Fruit fly (Drosophila melanogaster) whole organism, embryonic: ENCODE data around the gene foi.

Source experiments
- Adf1 ChIP-seq: fragments of 200-800 bp; sonication (Bioruptor generic); IDR thresholded peaks from 2 replicates; pipeline ENCODE4 v1.3.6; 2022; ENCODE audit warnings: missing biosample characterization, missing genetic modification characterization
- Awh ChIP-seq: fragments of 200-800 bp; sonication (Bioruptor generic); IDR thresholded peaks from 2 replicates; pipeline ENCODE4, ENCODE4 v1.3.6; 2022; ENCODE audit warnings: missing biosample characterization, missing genetic modification characterization
- CG13424 ChIP-seq: fragments of 200-800 bp; sonication (Bioruptor generic); optimal IDR thresholded peaks from 2 replicates; lab custom pipeline; 2019; ENCODE audit warnings: missing biosample characterization, mild to moderate bottlenecking, missing genetic modification characterization, moderate library complexity
- CG1529 ChIP-seq: fragments of 200-800 bp; sonication (Bioruptor generic); optimal IDR thresholded peaks from 3 replicates; lab custom pipeline; 2018; ENCODE audit warnings: missing biosample characterization, missing genetic modification characterization
- CG17568 ChIP-seq: fragments of 200-800 bp; sonication (Bioruptor generic); optimal IDR thresholded peaks from 2 replicates; lab custom pipeline; 2018; ENCODE audit warnings: missing biosample characterization, mild to moderate bottlenecking, missing genetic modification characterization, moderate library complexity
- CG2678 ChIP-seq: fragments of 200-800 bp; sonication (Bioruptor generic); optimal IDR thresholded peaks from 3 replicates; lab custom pipeline; 2019; ENCODE audit warnings: missing biosample characterization, mild to moderate bottlenecking, missing genetic modification characterization, moderate library complexity
- CG4282 ChIP-seq: fragments of 200-800 bp; sonication (Bioruptor generic); optimal IDR thresholded peaks from 2 replicates; lab custom pipeline; 2016; ENCODE audit warnings: missing biosample characterization, missing genetic modification characterization
- CG4854 ChIP-seq: fragments of 200-800 bp; sonication (Bioruptor generic); optimal IDR thresholded peaks from 2 replicates; lab custom pipeline; 2016; ENCODE audit warnings: missing biosample characterization, missing genetic modification characterization, inconsistent platforms
- CG6254 ChIP-seq: fragments of 200-800 bp; sonication (Bioruptor generic); optimal IDR thresholded peaks from 3 replicates; lab custom pipeline; 2017; ENCODE audit warnings: mild to moderate bottlenecking, missing biosample characterization, missing genetic modification reagents, missing genetic modification characterization
- Camta ChIP-seq: fragments of 200-800 bp; sonication (Bioruptor generic); optimal IDR thresholded peaks from 2 replicates; lab custom pipeline; 2016; ENCODE audit warnings: missing biosample characterization, missing genetic modification characterization
- CkIIα-i1 ChIP-seq: fragments of 200-800 bp; sonication (Bioruptor generic); IDR thresholded peaks from 2 replicates; pipeline ENCODE4 v1.3.6; 2022; ENCODE audit warnings: missing biosample characterization, missing genetic modification characterization
- Doc3 ChIP-seq: fragments of 200-800 bp; sonication (Bioruptor generic); IDR thresholded peaks from 3 replicates; pipeline ENCODE4 v1.3.6; 2022; ENCODE audit warnings: missing biosample characterization, missing genetic modification characterization; ENCODE audit not compliant: partially characterized antibody
- Hr78 ChIP-seq, 2 experiments: fragments of 200-800 bp in 1 of 2; fragments of >200 bp in 1 of 2; sonication (Bioruptor generic) in 1 of 2; optimal IDR thresholded peaks; 2 replicates each; lab custom pipeline; 2017 to 2019; ENCODE audit warnings: missing biosample characterization in 2 of 2, missing genetic modification characterization in 2 of 2, mild to moderate bottlenecking in 1 of 2, moderate library complexity in 1 of 2
- Meics ChIP-seq: fragments of 200-800 bp; sonication (Bioruptor generic); optimal IDR thresholded peaks from 2 replicates; lab custom pipeline; 2017; ENCODE audit warnings: missing biosample characterization, mild to moderate bottlenecking, missing genetic modification characterization
- Mes4 ChIP-seq: fragments of 200-800 bp; sonication (Bioruptor generic); optimal IDR thresholded peaks from 2 replicates; lab custom pipeline; 2016; ENCODE audit warnings: missing biosample characterization, missing genetic modification characterization
- Nf-YA ChIP-seq: fragments of 200-800 bp; sonication (Bioruptor generic); IDR thresholded peaks from 2 replicates; pipeline ENCODE4 v1.3.6; 2022; ENCODE audit warnings: missing biosample characterization, missing genetic modification characterization
- Nf-YB ChIP-seq: fragments of 200-800 bp; sonication (Bioruptor generic); optimal IDR thresholded peaks from 3 replicates; lab custom pipeline; 2019; ENCODE audit warnings: missing biosample characterization, mild to moderate bottlenecking, missing genetic modification characterization, moderate library complexity
- Nf-YC ChIP-seq: fragments of 200-800 bp; optimal IDR thresholded peaks from 3 replicates; lab custom pipeline; 2019; ENCODE audit warnings: missing biosample characterization, mild to moderate bottlenecking, missing genetic modification characterization, moderate library complexity
- Ravus ChIP-seq: fragments of 200-800 bp; sonication (Bioruptor generic); IDR thresholded peaks from 2 replicates; pipeline ENCODE4 v1.3.6; 2022; ENCODE audit warnings: missing biosample characterization, missing genetic modification characterization
- bbx ChIP-seq: fragments of 200-800 bp; sonication (Bioruptor generic); IDR thresholded peaks from 2 replicates; pipeline ENCODE4 v1.3.6; 2022; ENCODE audit warnings: missing biosample characterization, missing genetic modification characterization; ENCODE audit not compliant: partially characterized antibody
- btn ChIP-seq: fragments of 200-800 bp; sonication (Bioruptor generic); optimal IDR thresholded peaks from 2 replicates; lab custom pipeline; 2016; ENCODE audit warnings: missing biosample characterization, missing genetic modification characterization
- cad ChIP-seq: fragments of >200 bp; optimal IDR thresholded peaks from 2 replicates; lab custom pipeline; 2017; ENCODE audit warnings: missing biosample characterization, missing genetic modification characterization
- dmrt11E ChIP-seq: fragments of 200-800 bp; sonication (Bioruptor generic); optimal IDR thresholded peaks from 3 replicates; lab custom pipeline; 2018; ENCODE audit warnings: missing biosample characterization, mild to moderate bottlenecking, missing genetic modification characterization, moderate library complexity
- ewg ChIP-seq: fragments of 200-800 bp; sonication (Bioruptor generic); optimal IDR thresholded peaks from 3 replicates; lab custom pipeline; 2017; ENCODE audit warnings: mild to moderate bottlenecking, missing biosample characterization, missing genetic modification reagents, missing genetic modification characterization
- eyg ChIP-seq: fragments of 200-800 bp; sonication (Bioruptor generic); optimal IDR thresholded peaks from 3 replicates; lab custom pipeline; 2016; ENCODE audit warnings: missing biosample characterization, missing genetic modification characterization
- hb ChIP-seq: fragments of 200-800 bp; sonication (Bioruptor generic); IDR thresholded peaks from 3 replicates; pipeline ENCODE4 v1.3.6; 2022; ENCODE audit warnings: missing biosample characterization, missing genetic modification characterization; ENCODE audit not compliant: partially characterized antibody
- ken ChIP-seq: fragments of 200-800 bp; sonication (Bioruptor generic); IDR thresholded peaks from 3 replicates; pipeline ENCODE4 v1.3.6; 2022; ENCODE audit warnings: missing biosample characterization, missing genetic modification characterization
- nerfin-1 ChIP-seq: fragments of 200-800 bp; sonication (Bioruptor generic); optimal IDR thresholded peaks from 3 replicates; lab custom pipeline; 2019; ENCODE audit warnings: missing biosample characterization, mild to moderate bottlenecking, missing genetic modification characterization, moderate library complexity
- onecut ChIP-seq: fragments of 200-800 bp; sonication (Bioruptor generic); IDR thresholded peaks from 2 replicates; pipeline ENCODE4 v1.3.6; 2022; ENCODE audit warnings: missing biosample characterization, missing genetic modification characterization
- pros ChIP-seq: fragments of 200-800 bp; sonication (Bioruptor generic); optimal IDR thresholded peaks from 3 replicates; lab custom pipeline; 2019; ENCODE audit warnings: missing biosample characterization, mild to moderate bottlenecking, missing genetic modification characterization, moderate library complexity
- sd ChIP-seq: fragments of 200-800 bp; sonication (Bioruptor generic); optimal IDR thresholded peaks from 3 replicates; lab custom pipeline; 2018; ENCODE audit warnings: missing biosample characterization, mild to moderate bottlenecking, missing genetic modification characterization, moderate library complexity
- tll ChIP-seq, 2 experiments: fragments of 200-800 bp in 1 of 2; fragments of >200 bp in 1 of 2; sonication (Bioruptor generic) in 1 of 2; optimal IDR thresholded peaks; 2 replicates each; lab custom pipeline; 2017 to 2019; ENCODE audit warnings: missing biosample characterization in 2 of 2, missing genetic modification characterization in 2 of 2, mild to moderate bottlenecking in 1 of 2, moderate library complexity in 1 of 2
- trem ChIP-seq: fragments of 200-800 bp; optimal IDR thresholded peaks from 3 replicates; lab custom pipeline; 2019; ENCODE audit warnings: missing biosample characterization, mild to moderate bottlenecking, missing genetic modification characterization, moderate library complexity
- vnd ChIP-seq: fragments of 200-800 bp; sonication (Bioruptor generic); IDR thresholded peaks from 3 replicates; pipeline ENCODE4 v1.3.6; 2022; ENCODE audit warnings: missing biosample characterization, missing genetic modification characterization; ENCODE audit not compliant: partially characterized antibody
- z ChIP-seq: fragments of 200-800 bp; sonication (Bioruptor generic); IDR thresholded peaks from 3 replicates; pipeline ENCODE4 v1.3.6; 2022; ENCODE audit warnings: missing biosample characterization, missing genetic modification characterization
- zen ChIP-seq: fragments of 200-800 bp; sonication (Bioruptor generic); optimal IDR thresholded peaks from 3 replicates; lab custom pipeline; 2018; ENCODE audit warnings: missing biosample characterization, mild to moderate bottlenecking, missing genetic modification characterization, moderate library complexity
- zf30C ChIP-seq: fragments of 200-800 bp; sonication (Bioruptor generic); optimal IDR thresholded peaks from 3 replicates; lab custom pipeline; 2018; ENCODE audit warnings: missing biosample characterization, mild to moderate bottlenecking, missing genetic modification characterization

foi gene

DNA sequence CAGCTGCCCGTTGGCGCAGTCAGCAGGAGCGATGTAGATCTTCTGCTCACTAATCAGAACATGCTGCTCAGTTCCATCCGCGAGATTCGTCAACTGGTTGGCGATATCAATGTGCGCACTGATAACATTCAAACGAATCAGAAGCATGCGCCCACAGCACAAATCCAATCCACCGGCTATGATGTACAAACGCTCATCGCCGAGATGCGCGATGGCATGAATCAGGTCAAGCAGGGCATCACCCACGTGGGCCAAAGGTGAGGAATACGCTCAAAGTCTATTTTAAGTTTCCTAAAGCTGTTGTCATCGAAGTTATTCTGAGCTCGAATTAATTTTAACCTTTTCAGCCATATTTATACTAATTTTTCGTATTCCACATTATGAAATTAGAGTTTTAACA is 11.3 kb downstream of the foi start:
- peak in 1 of 2 experiments; percentile 54 for TF ChIP-seq Hr78 (GFP tag; optimal IDR thresholded peaks at IDR 0.05; lab: Kevin White, UChicago)
- TF ChIP-seq CG1529 (GFP tag; lab: Kevin White, UChicago): no peak
- TF ChIP-seq ken (GFP tag; lab: Robert Waterston, UW): 0 out of 3 replicates have a peak, but pooled peaks have one; percentile 11
- TF ChIP-seq sd (tag; lab: Kevin White, UChicago): no peak

DNA sequence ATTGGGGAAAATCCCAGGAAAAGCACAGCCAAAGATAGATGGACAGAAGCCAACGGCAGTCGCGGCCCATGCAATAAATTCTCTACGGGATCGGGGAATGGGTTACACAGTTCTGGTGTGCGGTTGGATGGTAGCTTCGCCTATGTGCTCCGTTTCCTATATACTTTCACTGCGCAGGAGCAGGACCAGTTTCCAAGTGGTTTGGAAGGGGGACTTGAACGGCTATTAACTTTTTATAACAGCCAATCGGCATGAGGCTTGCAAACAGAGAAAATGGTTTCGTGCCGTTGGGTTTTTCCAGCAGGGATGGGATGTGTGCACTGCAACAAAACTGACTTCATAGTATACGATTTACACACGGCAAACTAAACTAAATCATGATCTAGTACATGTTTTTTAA is 13.3 kb downstream of the foi start:
- no peak for TF ChIP-seq CkIIα-i1 (GFP tag; lab: Robert Waterston, UW)
- TF ChIP-seq CG4282 (GFP tag; lab: Kevin White, UChicago): no peak
- TF ChIP-seq CG17568 (GFP tag; lab: Kevin White, UChicago): no peak
- no peak for TF ChIP-seq Mes4 (GFP tag; lab: Kevin White, UChicago)
- peak; percentile 64 for TF ChIP-seq ewg (GFP tag; lab: Kevin White, UChicago)
- TF ChIP-seq zf30C (GFP tag; lab: Kevin White, UChicago): no peak
- TF ChIP-seq Camta: no peak
- TF ChIP-seq bbx: 0 out of 2 replicates have a peak, but pooled peaks have one; percentile 9
- no peak for TF ChIP-seq Adf1
- no peak for TF ChIP-seq Meics
- TF ChIP-seq Nf-YC (tag; lab: Kevin White, UChicago): peak; percentile 95
- peak; percentile 88 for TF ChIP-seq Nf-YB (GFP tag; lab: Kevin White, UChicago)
- no peak for TF ChIP-seq eyg
- no peak for TF ChIP-seq onecut
- no peak for TF ChIP-seq zen (tag; lab: Kevin White, UChicago)
- TF ChIP-seq, all 482 proteins: peak for 4

DNA sequence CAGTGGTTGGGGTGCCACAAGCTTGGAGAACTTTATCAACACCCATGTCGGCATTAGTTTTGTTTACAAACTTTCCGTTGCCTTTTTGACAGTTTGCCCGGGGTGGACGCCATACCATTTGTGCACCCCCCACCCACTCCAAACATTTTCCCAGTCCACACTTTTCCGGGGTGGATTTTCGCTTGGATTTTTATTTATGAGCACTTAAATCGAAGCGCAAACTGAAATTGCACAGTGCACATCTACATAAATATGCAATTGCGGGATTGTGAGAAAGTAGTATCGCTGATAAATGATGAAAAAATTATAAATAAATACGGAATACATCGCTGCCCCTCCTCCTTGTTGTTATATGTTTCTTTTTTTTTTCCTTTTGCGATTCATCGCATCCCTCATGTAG is 15.5 kb downstream of the foi start:
- no peak for TF ChIP-seq hb
- TF ChIP-seq pros (GFP tag; lab: Kevin White, UChicago): peak; percentile 51
- peak; percentile 51 for TF ChIP-seq nerfin-1 (tag; lab: Kevin White, UChicago)

DNA sequence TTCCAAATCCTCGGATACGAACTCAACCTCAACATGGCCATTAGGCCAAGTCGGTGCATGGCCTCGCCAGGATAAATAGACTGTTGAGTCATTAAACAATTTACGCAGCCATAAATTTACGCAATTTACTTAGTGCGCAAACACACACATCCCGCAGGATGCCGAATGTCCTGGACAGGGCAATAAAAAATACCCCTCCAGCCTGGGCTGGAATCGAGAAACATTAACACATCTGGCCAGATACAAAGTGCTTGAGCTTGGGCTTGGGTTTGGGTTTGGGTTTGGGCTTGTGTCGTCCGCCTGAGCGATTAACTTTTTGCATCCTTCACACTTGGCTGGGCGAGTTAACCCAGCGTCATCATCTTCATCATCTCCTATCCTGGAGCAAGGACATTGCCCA is 16.6 kb downstream of the foi start:
- TF ChIP-seq CG4854 (GFP tag; lab: Kevin White, UChicago) (no peak), cad (peak; percentile 69), z (GFP tag; lab: Robert Waterston, UW) (no peak), CG2678 (tag; lab: Kevin White, UChicago) (no peak), tll (GFP tag; optimal IDR thresholded peaks at IDR 0.05; lab: Kevin White, UChicago) (peak in 1 of 2 experiments; percentile 52), dmrt11E (no peak), btn (GFP tag; lab: Kevin White, UChicago) (no peak), CG6254 (no peak), Ravus (GFP tag; lab: Robert Waterston, UW) (no peak), vnd (GFP tag; lab: Robert Waterston, UW) (no peak), CG13424 (tag; lab: Kevin White, UChicago) (no peak), Awh (GFP tag; lab: Robert Waterston, UW) (no peak), Doc3 (GFP tag; lab: Robert Waterston, UW) (no peak), trem (tag; lab: Kevin White, UChicago) (no peak), Nf-YA (GFP tag; lab: Robert Waterston, UW) (no peak)
- TF ChIP-seq, all 482 proteins: peak for 2
